Fruit fly (Drosophila melanogaster): Measurements from ENCODE around the gene schlank.

- TF ChIP-seq ttk (optimal IDR thresholded peaks at IDR 0.05) = no peak
- TF ChIP-seq h (optimal IDR thresholded peaks at IDR 0.05) = no peak
- no peak for TF ChIP-seq insv (optimal IDR thresholded peaks at IDR 0.05)
- no peak for TF ChIP-seq Sin3A (optimal IDR thresholded peaks at IDR 0.05)
- TF ChIP-seq Myc (optimal IDR thresholded peaks at IDR 0.05) = no peak
Measured at dm6 chrX:6287842-6288241, 20.8 kb upstream of the schlank start, which contains the start of the genes Top3beta and wuho.

Measured in Kc167 (cell line).